Fruit fly (Drosophila melanogaster) whole organism, embryonic: ENCODE data around the gene CG17637.

ENCODE experiments used
- ATbp ChIP-seq: fragments of 200-800 bp; sonication (Bioruptor generic); optimal IDR thresholded peaks from 2 replicates; lab custom pipeline; 2017; ENCODE audit warnings: missing biosample characterization, mild to moderate bottlenecking, missing genetic modification characterization, missing genetic modification reagents
- Atf-2 ChIP-seq: fragments of 200-800 bp; sonication (Bioruptor generic); optimal IDR thresholded peaks from 2 replicates; lab custom pipeline; 2016; ENCODE audit warnings: missing biosample characterization, missing genetic modification characterization
- BEAF-32 ChIP-seq: fragments of 200-800 bp; sonication (Bioruptor generic); optimal IDR thresholded peaks from 3 replicates; lab custom pipeline; 2017; ENCODE audit warnings: missing biosample characterization, missing genetic modification characterization, mild to moderate bottlenecking, moderate library complexity, missing genetic modification reagents
- CG1024 ChIP-seq: fragments of 200-800 bp; sonication (Bioruptor generic); IDR thresholded peaks from 2 replicates; pipeline ENCODE4 v1.3.6; 2022; ENCODE audit warnings: missing biosample characterization, missing genetic modification characterization
- CG12219 ChIP-seq: fragments of 200-800 bp; sonication (Bioruptor generic); optimal IDR thresholded peaks from 3 replicates; lab custom pipeline; 2018; ENCODE audit warnings: missing biosample characterization, mild to moderate bottlenecking, missing genetic modification characterization
- CG12236 ChIP-seq: fragments of 200-800 bp; sonication (Bioruptor generic); optimal IDR thresholded peaks from 2 replicates; lab custom pipeline; 2016; ENCODE audit warnings: missing biosample characterization, missing genetic modification characterization
- CG12299 ChIP-seq: fragments of 200-800 bp; sonication (Bioruptor generic); optimal IDR thresholded peaks from 2 replicates; lab custom pipeline; 2018; ENCODE audit warnings: missing biosample characterization, mild to moderate bottlenecking, missing genetic modification characterization
- CG15073 ChIP-seq: fragments of 200-800 bp; sonication (Bioruptor generic); optimal IDR thresholded peaks from 2 replicates; lab custom pipeline; 2016; ENCODE audit warnings: missing biosample characterization, missing genetic modification characterization
- CG15601 ChIP-seq: fragments of 200-800 bp; sonication (Bioruptor generic); optimal IDR thresholded peaks from 3 replicates; lab custom pipeline; 2019; ENCODE audit warnings: missing biosample characterization, mild to moderate bottlenecking, missing genetic modification characterization, moderate library complexity
- CG16863 ChIP-seq: fragments of 200-800 bp; sonication (Bioruptor generic); optimal IDR thresholded peaks from 3 replicates; lab custom pipeline; 2016; ENCODE audit warnings: missing biosample characterization, missing genetic modification characterization
- CG17385 ChIP-seq: fragments of 200-800 bp; sonication (Bioruptor generic); optimal IDR thresholded peaks from 3 replicates; lab custom pipeline; 2018; ENCODE audit warnings: missing biosample characterization, mild to moderate bottlenecking, missing genetic modification characterization
- CG18011 ChIP-seq: fragments of 200-800 bp; sonication (Bioruptor generic); optimal IDR thresholded peaks from 2 replicates; lab custom pipeline; 2017; ENCODE audit warnings: missing biosample characterization, missing genetic modification characterization, mild to moderate bottlenecking, moderate library complexity, missing genotype
- CG3847 ChIP-seq: fragments of 200-800 bp; sonication (Bioruptor generic); IDR thresholded peaks from 2 replicates; pipeline ENCODE4 v1.3.6; 2022; ENCODE audit warnings: missing biosample characterization, missing genetic modification characterization
- CG4404 ChIP-seq: fragments of 200-800 bp; sonication (Bioruptor generic); IDR thresholded peaks from 2 replicates; pipeline ENCODE4 v1.3.6; 2022; ENCODE audit warnings: missing biosample characterization, missing genetic modification characterization
- CG4820 ChIP-seq: fragments of 200-800 bp; sonication (Bioruptor generic); optimal IDR thresholded peaks from 3 replicates; lab custom pipeline; 2016; ENCODE audit warnings: missing biosample characterization, missing genetic modification characterization
- CG5245 ChIP-seq: fragments of 200-800 bp; sonication (Bioruptor generic); optimal IDR thresholded peaks from 3 replicates; lab custom pipeline; 2016; ENCODE audit warnings: missing biosample characterization, missing genetic modification characterization
- CG5953 ChIP-seq: fragments of 200-800 bp; sonication (Bioruptor generic); IDR thresholded peaks from 2 replicates; pipeline ENCODE4 v1.3.6; 2022; ENCODE audit warnings: missing biosample characterization, missing genetic modification characterization
- CG6683 ChIP-seq: fragments of 200-800 bp; sonication (Bioruptor generic); optimal IDR thresholded peaks from 2 replicates; lab custom pipeline; 2017; ENCODE audit warnings: missing biosample characterization, mild to moderate bottlenecking, missing genetic modification characterization, missing genetic modification reagents
- CG7963 ChIP-seq: fragments of 200-800 bp; sonication (Bioruptor generic); IDR thresholded peaks from 3 replicates; pipeline ENCODE4 v1.3.6; 2022; ENCODE audit warnings: missing biosample characterization, missing genetic modification characterization; ENCODE audit not compliant: partially characterized antibody
- CG8290 ChIP-seq, 3 experiments: fragments of 200-800 bp; sonication (Bioruptor generic); optimal IDR thresholded peaks; 2 replicates each; lab custom pipeline; 2016 to 2019; ENCODE audit warnings: missing biosample characterization in 3 of 3, missing genetic modification characterization in 3 of 3, mild to moderate bottlenecking in 2 of 3, moderate library complexity in 1 of 3
- Camta ChIP-seq: fragments of 200-800 bp; sonication (Bioruptor generic); optimal IDR thresholded peaks from 2 replicates; lab custom pipeline; 2016; ENCODE audit warnings: missing biosample characterization, missing genetic modification characterization
- D ChIP-seq, 2 experiments: fragments of 200-800 bp in 1 of 2; fragments of >200 bp in 1 of 2; sonication (Bioruptor generic) in 1 of 2; optimal IDR thresholded peaks; 2 replicates in 1 of 2; 3 replicates in 1 of 2; lab custom pipeline; 2017; ENCODE audit warnings: mild to moderate bottlenecking in 1 of 2, missing biosample characterization in 1 of 2, missing genetic modification characterization in 1 of 2, missing genetic modification reagents in 1 of 2
- Deaf1 ChIP-seq: fragments of 200-800 bp; optimal IDR thresholded peaks from 3 replicates; lab custom pipeline; 2019; ENCODE audit warnings: missing biosample characterization, mild to moderate bottlenecking, missing genetic modification characterization, moderate library complexity
- HLH4C ChIP-seq: fragments of 200-800 bp; sonication (Bioruptor generic); IDR thresholded peaks from 3 replicates; pipeline ENCODE4 v1.3.6; 2022; ENCODE audit warnings: missing biosample characterization, missing genetic modification characterization; ENCODE audit not compliant: partially characterized antibody
- HLHmδ ChIP-seq: fragments of 200-800 bp; sonication (Bioruptor generic); optimal IDR thresholded peaks from 2 replicates; lab custom pipeline; 2018; ENCODE audit warnings: missing biosample characterization, mild to moderate bottlenecking, missing genetic modification characterization, moderate library complexity
- Mad ChIP-seq: fragments of 200-800 bp; sonication (Bioruptor generic); optimal IDR thresholded peaks from 2 replicates; lab custom pipeline; 2016; ENCODE audit warnings: missing biosample characterization, missing genetic modification characterization
- NC2β ChIP-seq: fragments of 200-800 bp; sonication (Bioruptor generic); optimal IDR thresholded peaks from 2 replicates; lab custom pipeline; 2016; ENCODE audit warnings: missing biosample characterization, missing genetic modification characterization
- NFAT ChIP-seq: fragments of 200-800 bp; sonication (Bioruptor generic); IDR thresholded peaks from 2 replicates; pipeline ENCODE4 v1.3.6; 2022; ENCODE audit warnings: missing biosample characterization, missing genetic modification characterization
- Oli ChIP-seq: fragments of 200-800 bp; sonication (Bioruptor generic); optimal IDR thresholded peaks from 2 replicates; lab custom pipeline; 2018; ENCODE audit warnings: missing biosample characterization, mild to moderate bottlenecking, missing genetic modification characterization, moderate library complexity
- Opbp ChIP-seq: fragments of 200-800 bp; sonication (Bioruptor generic); IDR thresholded peaks from 3 replicates; pipeline ENCODE4 v1.3.6; 2022; ENCODE audit warnings: missing biosample characterization, missing genetic modification characterization; ENCODE audit not compliant: partially characterized antibody
- Tbp ChIP-seq: fragments of >200 bp; optimal IDR thresholded peaks from 2 replicates; lab custom pipeline; 2018; ENCODE audit warnings: missing biosample characterization, missing genetic modification characterization
- YL-1 ChIP-seq: fragments of 200-800 bp; sonication (Bioruptor generic); optimal IDR thresholded peaks from 3 replicates; lab custom pipeline; 2017; ENCODE audit warnings: missing biosample characterization, mild to moderate bottlenecking, missing genetic modification characterization
- ab ChIP-seq: fragments of 200-800 bp; sonication (Bioruptor generic); optimal IDR thresholded peaks from 2 replicates; lab custom pipeline; 2016; ENCODE audit warnings: missing biosample characterization, missing genetic modification characterization
- cad ChIP-seq: fragments of >200 bp; optimal IDR thresholded peaks from 2 replicates; lab custom pipeline; 2017; ENCODE audit warnings: missing biosample characterization, missing genetic modification characterization
- croc ChIP-seq: fragments of 200-800 bp; sonication (Bioruptor generic); conservative IDR thresholded peaks from 3 replicates; pipeline ENCODE4 v1.3.6; 2022; ENCODE audit warnings: missing biosample characterization, missing genetic modification characterization
- crol ChIP-seq: fragments of 200-800 bp; sonication (Bioruptor generic); IDR thresholded peaks from 2 replicates; pipeline ENCODE4 v1.3.6; 2022; ENCODE audit warnings: missing biosample characterization, missing genetic modification characterization
- eve ChIP-seq, 2 experiments: fragments of >200 bp; optimal IDR thresholded peaks; 2 replicates each; lab custom pipeline; 2017; ENCODE audit warnings: missing biosample characterization in 2 of 2, missing genetic modification characterization in 2 of 2
- gro ChIP-seq: fragments of 200-800 bp; sonication (Bioruptor generic); optimal IDR thresholded peaks from 2 replicates; lab custom pipeline; 2016; ENCODE audit warnings: missing biosample characterization, missing genetic modification characterization
- lab ChIP-seq: fragments of 200-800 bp; sonication (Bioruptor generic); optimal IDR thresholded peaks from 3 replicates; lab custom pipeline; 2017; ENCODE audit warnings: missing biosample characterization, missing genetic modification characterization, mild to moderate bottlenecking, moderate library complexity, missing genetic modification reagents
- lbe ChIP-seq: fragments of 200-800 bp; sonication (Bioruptor generic); optimal IDR thresholded peaks from 2 replicates; lab custom pipeline; 2016; ENCODE audit warnings: missing biosample characterization, mild to moderate bottlenecking, missing genetic modification characterization
- nau ChIP-seq: fragments of 200-800 bp; sonication (Bioruptor generic); optimal IDR thresholded peaks from 3 replicates; lab custom pipeline; 2017; ENCODE audit warnings: missing biosample characterization, mild to moderate bottlenecking, missing genetic modification characterization, missing genetic modification reagents
- nom ChIP-seq: fragments of 200-800 bp; sonication (Bioruptor generic); optimal IDR thresholded peaks from 2 replicates; lab custom pipeline; 2017; ENCODE audit warnings: missing biosample characterization, missing genetic modification characterization, mild to moderate bottlenecking, moderate library complexity, missing genetic modification reagents
- onecut ChIP-seq: fragments of 200-800 bp; sonication (Bioruptor generic); IDR thresholded peaks from 2 replicates; pipeline ENCODE4 v1.3.6; 2022; ENCODE audit warnings: missing biosample characterization, missing genetic modification characterization
- org-1 ChIP-seq: fragments of 200-800 bp; sonication (Bioruptor generic); optimal IDR thresholded peaks from 2 replicates; lab custom pipeline; 2017; ENCODE audit warnings: missing biosample characterization, missing genetic modification characterization
- otp ChIP-seq: fragments of 200-800 bp; sonication (Bioruptor generic); IDR thresholded peaks from 3 replicates; pipeline ENCODE4, ENCODE4 v1.3.6; 2022; ENCODE audit warnings: missing biosample characterization, missing genetic modification characterization
- pfk ChIP-seq: fragments of 200-800 bp; sonication (Bioruptor generic); optimal IDR thresholded peaks from 2 replicates; lab custom pipeline; 2018; ENCODE audit warnings: missing biosample characterization, mild to moderate bottlenecking, missing genetic modification characterization, moderate library complexity
- phol ChIP-seq: fragments of 200-800 bp; sonication (Bioruptor generic); optimal IDR thresholded peaks from 3 replicates; lab custom pipeline; 2018; ENCODE audit warnings: missing biosample characterization, mild to moderate bottlenecking, missing genetic modification characterization, moderate library complexity
- zf30C ChIP-seq: fragments of 200-800 bp; sonication (Bioruptor generic); optimal IDR thresholded peaks from 3 replicates; lab custom pipeline; 2018; ENCODE audit warnings: missing biosample characterization, mild to moderate bottlenecking, missing genetic modification characterization

The CG17637 gene

DNA sequence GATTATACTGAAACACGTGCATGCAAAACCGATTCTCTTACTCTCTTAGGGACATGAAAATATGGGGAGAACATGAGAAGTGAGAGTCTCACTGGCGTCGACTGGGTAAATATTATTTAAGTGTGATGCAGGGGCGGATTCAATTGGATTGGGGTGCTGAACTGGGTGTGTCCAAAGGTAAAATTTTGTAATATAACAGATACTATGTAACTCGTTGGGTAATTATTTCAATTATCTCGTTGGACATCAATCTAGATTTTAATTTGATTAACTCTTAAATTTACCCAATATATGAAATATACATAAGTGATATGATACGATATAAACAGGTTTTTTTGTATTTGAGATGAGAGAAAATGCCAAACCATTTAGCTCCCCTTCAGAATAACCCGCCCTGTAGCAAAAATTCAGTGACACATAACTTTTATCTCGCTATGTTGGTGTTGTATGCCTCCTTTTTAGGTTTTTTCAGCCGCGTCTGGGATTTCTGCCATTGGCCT is 4.2 kb downstream of the CG17637 start (continued):
- TF ChIP-seq nau (GFP tag; lab: Kevin White, UChicago) (peak; percentile 89), CG8290 (GFP tag; optimal IDR thresholded peaks at IDR 0.05; lab: Kevin White, UChicago) (peak; percentile 78), CG8290 (tag; optimal IDR thresholded peaks at IDR 0.05; lab: Kevin White, UChicago) (peak; percentile 58 to 96), NC2β (GFP tag; lab: Kevin White, UChicago) (peak; percentile 82), CG15073 (peak; percentile 23), zf30C (GFP tag; lab: Kevin White, UChicago) (no peak), CG6683 (GFP tag; lab: Kevin White, UChicago) (peak; percentile 89), CG4820 (GFP tag; lab: Kevin White, UChicago) (peak; percentile 90), onecut (GFP tag; lab: Robert Waterston, UW) (peak; percentile 71), CG5245 (peak; percentile 91), Deaf1 (tag; lab: Kevin White, UChicago) (no peak), Opbp (GFP tag; lab: Robert Waterston, UW) (peak; percentile 69; the same call in 2 of the 3 replicates), ATbp (GFP tag; lab: Kevin White, UChicago) (peak; percentile 72), HLHmδ (GFP tag; lab: Kevin White, UChicago) (peak; percentile 37), CG15601 (tag; lab: Kevin White, UChicago) (peak; percentile 75), crol (GFP tag; lab: Robert Waterston, UW) (no peak; the same call in 1 of the 2 replicates), CG5953 (GFP tag; lab: Robert Waterston, UW) (peak; percentile 78), pfk (peak; percentile 38), NFAT (peak; percentile 98), Camta (GFP tag; lab: Kevin White, UChicago) (peak; percentile 89), CG12299 (tag; lab: Kevin White, UChicago) (peak; percentile 77), CG3847 (GFP tag; lab: Robert Waterston, UW) (peak; percentile 97), Mad (peak; percentile 90), Atf-2 (GFP tag; lab: Kevin White, UChicago) (peak; percentile 83), CG7963 (peak; percentile 49; the same call in 1 of the 3 replicates), gro (GFP tag; lab: Kevin White, UChicago) (peak; percentile 94), ab (peak; percentile 80), CG12219 (GFP tag; lab: Kevin White, UChicago) (peak; percentile 83), BEAF-32 (GFP tag; lab: Kevin White, UChicago) (peak; percentile 31), CG17385 (GFP tag; lab: Kevin White, UChicago) (peak; percentile 83), CG16863 (GFP tag; lab: Kevin White, UChicago) (peak; percentile 82), eve (GFP tag; optimal IDR thresholded peaks at IDR 0.05; lab: Kevin White, UChicago) (peak in 1 of 2 experiments; percentile 80), CG18011 (GFP tag; lab: Kevin White, UChicago) (peak; percentile 84), YL-1 (GFP tag; lab: Kevin White, UChicago) (peak; percentile 63), lab (GFP tag; lab: Kevin White, UChicago) (peak; percentile 98), D (optimal IDR thresholded peaks at IDR 0.05; lab: Kevin White, UChicago) (no peak), D (GFP tag; optimal IDR thresholded peaks at IDR 0.05; lab: Kevin White, UChicago) (peak; percentile 84), HLH4C (0 out of 3 replicates have a peak, but pooled peaks have one; percentile 30), phol (tag; lab: Kevin White, UChicago) (peak; percentile 87), otp (GFP tag; lab: Robert Waterston, UW) (peak; percentile 85; the same call in 2 of the 3 replicates), CG1024 (GFP tag; lab: Robert Waterston, UW) (peak; percentile 67), org-1 (GFP tag; lab: Kevin White, UChicago) (peak; percentile 89), Tbp (no peak), croc (GFP tag; lab: Robert Waterston, UW) (peak; percentile 84), CG4404 (GFP tag; lab: Robert Waterston, UW) (peak; percentile 96), CG12236 (GFP tag; lab: Kevin White, UChicago) (peak; percentile 40), cad (GFP tag; lab: Kevin White, UChicago) (no peak), Oli (tag; lab: Kevin White, UChicago) (peak; percentile 92), lbe (GFP tag; lab: Kevin White, UChicago) (peak; percentile 81), nom (peak; percentile 85)
